Worm (Caenorhabditis elegans): ENCODE data around the gene ifg-1.

ifg-1 gene

DNA sequence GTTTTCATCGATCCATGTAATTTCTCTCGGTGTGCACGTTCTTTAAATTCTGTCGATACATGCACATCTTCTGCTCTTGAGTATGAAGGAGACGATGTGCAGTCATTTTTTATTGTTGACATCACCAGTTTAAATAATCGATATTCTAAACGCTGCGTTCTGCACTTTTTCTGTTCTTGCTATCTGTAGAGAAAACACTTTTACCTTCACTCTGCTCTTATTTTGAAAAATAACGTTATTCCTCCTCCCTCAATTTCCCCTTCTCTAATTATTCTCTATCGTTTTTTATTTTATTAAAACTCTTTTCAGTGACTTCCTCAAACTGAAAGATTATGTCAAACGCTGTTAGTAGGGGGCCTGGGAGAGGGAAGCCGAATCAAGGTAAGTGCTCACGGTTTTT lies at the start of gene ifg-1:
ifg-1 (plus strand) TSS at position 301 of the 400 bp plus-strand sequence.
- TF ChIP-seq Y55F3AM.14 (GFP tag; optimal IDR thresholded peaks at IDR 0.05) (no peak), ceh-82 (tag; optimal IDR thresholded peaks at IDR 0.05) (no peak), skn-1 (tag; optimal IDR thresholded peaks at IDR 0.05) (no peak), elt-1 (tag; optimal IDR thresholded peaks at IDR 0.05) (no peak), nhr-10 (tag; optimal IDR thresholded peaks at IDR 0.05) (no peak), blmp-1 (tag; optimal IDR thresholded peaks at IDR 0.05; ENCODE audit: insufficient read depth) (no peak), dmd-4 (tag; optimal IDR thresholded peaks at IDR 0.05) (no peak), nhr-23 (tag; optimal IDR thresholded peaks at IDR 0.05) (no peak), nhr-77 (tag; optimal IDR thresholded peaks at IDR 0.05) (no peak), nhr-12 (tag; optimal IDR thresholded peaks at IDR 0.05) (no peak), nhr-237 (tag; optimal IDR thresholded peaks at IDR 0.05) (no peak), unc-39 (tag; optimal IDR thresholded peaks at IDR 0.05) (no peak), nhr-25 (tag; optimal IDR thresholded peaks at IDR 0.05) (no peak), sma-3 (GFP tag; optimal IDR thresholded peaks at IDR 0.05) (no peak), peb-1 (tag; optimal IDR thresholded peaks at IDR 0.05) (no peak), sma-9 (GFP tag; optimal IDR thresholded peaks at IDR 0.05) (no peak), sma-9 (tag; optimal IDR thresholded peaks at IDR 0.05) (no peak), R02D3.7 (tag; optimal IDR thresholded peaks at IDR 0.05) (no peak), ZK546.5 (tag; optimal IDR thresholded peaks at IDR 0.05) (no peak), crh-2 (tag; optimal IDR thresholded peaks at IDR 0.05) (no peak), mbf-1 (tag; optimal IDR thresholded peaks at IDR 0.05) (no peak)

DNA sequence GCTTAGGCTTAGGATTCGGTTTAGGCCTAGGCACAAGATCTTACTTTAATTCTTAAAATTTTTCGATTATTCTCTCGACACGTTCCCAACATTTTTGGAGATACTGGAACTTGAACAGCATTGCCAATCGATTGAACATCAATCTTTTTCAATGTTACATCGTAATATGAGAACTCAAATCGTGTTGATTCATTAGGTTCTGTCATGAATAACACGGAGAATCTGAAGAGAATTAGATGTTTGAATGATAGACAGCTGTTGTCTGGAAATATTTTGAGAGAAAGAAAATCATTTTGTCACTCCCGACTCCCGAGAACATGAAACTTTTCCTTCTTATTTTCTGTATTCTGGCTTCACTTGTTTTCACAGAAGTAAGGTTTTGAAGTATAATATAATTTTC lies 47.7 kb upstream of the ifg-1 start, which contains the start of gene T05C12.15:
T05C12.15 (plus strand) TSS at position 301 of the 400 bp plus-strand sequence.
- TF ChIP-seq alr-1 (tag; optimal IDR thresholded peaks at IDR 0.05) (no peak), R02D3.7 (tag; optimal IDR thresholded peaks at IDR 0.05) (no peak), peb-1 (tag; optimal IDR thresholded peaks at IDR 0.05) (no peak), nhr-77 (tag; optimal IDR thresholded peaks at IDR 0.05) (no peak)

ce11 chrII:8170374-8170773 lies 46.6 kb upstream of the ifg-1 start, which contains the start of gene T05C12.11:
Gene T05C12.11, minus strand, starts transcription at chrII:8170474.
- no peak for TF ChIP-seq nhr-11 (tag; optimal IDR thresholded peaks at IDR 0.05)
- no peak for TF ChIP-seq C34F6.9 (tag; optimal IDR thresholded peaks at IDR 0.05)
- TF ChIP-seq unc-62 (GFP tag; optimal IDR thresholded peaks at IDR 0.05): no peak
- TF ChIP-seq sma-3 (GFP tag; optimal IDR thresholded peaks at IDR 0.05): no peak
- TF ChIP-seq ceh-82 (tag; optimal IDR thresholded peaks at IDR 0.05): no peak

- no peak for TF ChIP-seq ceh-16 (tag; optimal IDR thresholded peaks at IDR 0.05)
- TF ChIP-seq fos-1 (tag; optimal IDR thresholded peaks at IDR 0.05): no peak
- no peak for TF ChIP-seq snpc-4 (tag; optimal IDR thresholded peaks at IDR 0.05)
- no peak for TF ChIP-seq aly-2 (tag; optimal IDR thresholded peaks at IDR 0.05)
- TF ChIP-seq nhr-21 (tag; optimal IDR thresholded peaks at IDR 0.05): no peak
- TF ChIP-seq zag-1 (tag; optimal IDR thresholded peaks at IDR 0.05): no peak
- no peak for TF ChIP-seq elt-1 (tag; optimal IDR thresholded peaks at IDR 0.05)
- TF ChIP-seq C34F6.9 (tag; optimal IDR thresholded peaks at IDR 0.05): no peak
- TF ChIP-seq dmd-4 (tag; optimal IDR thresholded peaks at IDR 0.05): no peak
- no peak for TF ChIP-seq peb-1 (tag; optimal IDR thresholded peaks at IDR 0.05)
- TF ChIP-seq blmp-1 (tag; optimal IDR thresholded peaks at IDR 0.05; ENCODE audit: insufficient read depth): no peak
- no peak for TF ChIP-seq ztf-11 (tag; optimal IDR thresholded peaks at IDR 0.05)
- TF ChIP-seq skn-1 (tag; optimal IDR thresholded peaks at IDR 0.05): no peak
- TF ChIP-seq unc-39 (tag; optimal IDR thresholded peaks at IDR 0.05): no peak
- TF ChIP-seq sma-9 (GFP tag; optimal IDR thresholded peaks at IDR 0.05): no peak
- TF ChIP-seq sma-9 (tag; optimal IDR thresholded peaks at IDR 0.05): no peak
These were observed 43.6 kb upstream of the ifg-1 start, which contains the start of the genes decr-1.3 and T05C12.1 for ce11 chrII:8173449-8173848. Gene decr-1.3, minus strand, starts transcription at chrII:8173549. Gene T05C12.1, plus strand, starts transcription at chrII:8173680.

- TF ChIP-seq skn-1 (tag; optimal IDR thresholded peaks at IDR 0.05): no peak
- TF ChIP-seq egl-27 (tag; optimal IDR thresholded peaks at IDR 0.05): no peak
- TF ChIP-seq elt-3 (tag; optimal IDR thresholded peaks at IDR 0.05): no peak
- no peak for TF ChIP-seq unc-39 (tag; optimal IDR thresholded peaks at IDR 0.05)
- TF ChIP-seq sma-3 (GFP tag; optimal IDR thresholded peaks at IDR 0.05): no peak
- TF ChIP-seq lin-13 (GFP tag; optimal IDR thresholded peaks at IDR 0.05): no peak
- no peak for TF ChIP-seq ZK546.5 (tag; optimal IDR thresholded peaks at IDR 0.05)
- TF ChIP-seq nhr-21 (tag; optimal IDR thresholded peaks at IDR 0.05): no peak
- no peak for TF ChIP-seq nhr-25 (tag; optimal IDR thresholded peaks at IDR 0.05)
- no peak for TF ChIP-seq F13H6.1 (tag; optimal IDR thresholded peaks at IDR 0.05)
- no peak for TF ChIP-seq Y55F3AM.14 (GFP tag; optimal IDR thresholded peaks at IDR 0.05)
- no peak for TF ChIP-seq crh-2 (tag; optimal IDR thresholded peaks at IDR 0.05)
- TF ChIP-seq zag-1 (tag; optimal IDR thresholded peaks at IDR 0.05): no peak
- TF ChIP-seq aly-2 (tag; optimal IDR thresholded peaks at IDR 0.05): no peak
- TF ChIP-seq nhr-129 (tag; optimal IDR thresholded peaks at IDR 0.05): no peak
- no peak for TF ChIP-seq lin-39 (tag; optimal IDR thresholded peaks at IDR 0.05)
- no peak for TF ChIP-seq blmp-1 (tag; optimal IDR thresholded peaks at IDR 0.05; ENCODE audit: insufficient read depth)
- no peak for TF ChIP-seq lsy-2 (tag; optimal IDR thresholded peaks at IDR 0.05)
- no peak for TF ChIP-seq alr-1 (tag; optimal IDR thresholded peaks at IDR 0.05)
- no peak for TF ChIP-seq mab-5 (tag; optimal IDR thresholded peaks at IDR 0.05)
These were observed 42.9 kb upstream of the ifg-1 start for ce11 chrII:8174148-8174547.
